Worm (Caenorhabditis elegans) whole organism, L3 larva: ENCODE results near the gene mltn-7.

Experiments
- ZK546.5 ChIP-seq: sonication (generic microtip); optimal IDR thresholded peaks from 2 replicates; lab custom pipeline; 2017; ENCODE audit warnings: missing biosample characterization, missing genetic modification characterization
- ama-1 ChIP-seq: fragments of 150-350 bp; optimal IDR thresholded peaks from 2 replicates; lab custom pipeline; 2018
- ceh-82 ChIP-seq: fragments of 150-350 bp; optimal IDR thresholded peaks from 2 replicates; lab custom pipeline; 2014; ENCODE audit warnings: missing biosample characterization, missing genetic modification characterization
- egl-27 ChIP-seq: sonication (generic microtip); optimal IDR thresholded peaks from 4 replicates; lab custom pipeline; 2017; ENCODE audit warnings: missing biosample characterization, missing genetic modification reagents, missing genetic modification characterization
- nhr-12 ChIP-seq: fragments of 150-350 bp; optimal IDR thresholded peaks from 2 replicates; lab custom pipeline; 2014; ENCODE audit warnings: missing biosample characterization, missing genetic modification characterization
- nhr-28 ChIP-seq: fragments of 150-350 bp; optimal IDR thresholded peaks from 2 replicates; lab custom pipeline; 2014; ENCODE audit warnings: missing biosample characterization, missing genetic modification characterization

DNA sequence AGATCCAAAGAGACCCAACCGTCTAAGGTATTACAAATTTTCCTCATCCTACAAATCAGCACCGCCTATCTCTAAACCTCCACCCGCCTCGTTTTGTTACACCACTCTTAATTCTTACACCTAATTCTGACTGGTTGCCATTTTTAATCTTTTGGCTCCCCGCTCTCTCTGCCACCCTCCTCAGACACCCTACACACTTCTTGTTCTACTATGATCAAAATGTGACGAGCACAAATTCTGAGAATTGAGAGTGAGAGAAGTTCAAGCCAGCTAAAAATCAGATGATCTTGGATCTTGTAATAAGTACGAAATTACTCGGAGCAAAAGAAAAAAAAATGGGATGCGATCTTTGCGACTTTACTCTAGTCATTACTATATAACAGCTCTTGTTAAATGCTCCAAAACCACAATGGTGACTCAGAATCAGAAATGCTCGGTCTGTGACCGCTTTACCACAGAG is 34.1 kb downstream of the mltn-7 start, which contains the start of gene nhr-252:
- TF ChIP-seq nhr-12 (no peak), ZK546.5 (tag; lab: Kevin White, UChicago) (no peak), ama-1 (lab: Kevin White, UChicago) (no peak), egl-27 (no peak), nhr-28 (tag; lab: Kevin White, UChicago) (no peak), ceh-82 (tag; lab: Kevin White, UChicago) (no peak)
